Fruit fly (Drosophila melanogaster): ENCODE results near the gene CG4820.

The CG4820 gene

dm6 chr3R:11216156-11216630 is at the start of gene CG4820, which contains the start of gene RpS25:
Gene CG4820, plus strand, starts transcription at chr3R:11216535.
Gene RpS25, minus strand, starts transcription at chr3R:11216287.
- TF ChIP-seq Dll (optimal IDR thresholded peaks at IDR 0.05) = no peak
- no peak for TF ChIP-seq psq (optimal IDR thresholded peaks at IDR 0.05)
- no peak for TF ChIP-seq pan (optimal IDR thresholded peaks at IDR 0.05)
- no peak for TF ChIP-seq EcR (GFP tag; optimal IDR thresholded peaks at IDR 0.05)
- no peak for TF ChIP-seq CG8478 (optimal IDR thresholded peaks at IDR 0.05)
- TF ChIP-seq usp (GFP tag; optimal IDR thresholded peaks at IDR 0.05) = no peak

DNA sequence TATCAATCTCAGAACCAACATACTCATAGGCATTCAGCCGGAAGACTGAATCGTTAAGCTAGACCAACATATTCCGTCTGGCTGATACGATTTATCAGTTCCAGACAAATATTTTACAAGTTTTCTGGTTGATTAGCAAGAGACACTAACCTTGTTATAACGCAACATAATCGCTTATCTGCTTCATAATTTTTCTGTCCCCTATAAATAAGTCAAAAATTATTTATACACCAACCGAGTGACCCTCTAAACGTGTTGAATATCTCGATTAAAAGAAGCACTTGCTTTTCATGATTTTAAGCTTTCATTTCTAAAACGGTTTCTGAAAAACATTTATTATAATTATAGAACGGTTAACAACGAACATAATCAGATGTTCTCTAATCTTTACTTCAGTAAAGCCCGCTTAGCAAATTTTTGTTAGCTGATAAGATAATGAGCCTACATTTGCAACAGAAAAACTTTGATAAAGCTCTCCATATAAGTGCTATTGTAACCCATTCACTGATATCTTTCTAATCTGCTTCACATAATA is 48.3 kb upstream of the CG4820 start, which contains the start of gene Ugt35E2:
TSS of gene Ugt35E2 (minus strand) at position 51 of the 535 bp plus-strand sequence.
- no peak for TF ChIP-seq Dll (optimal IDR thresholded peaks at IDR 0.05)
- no peak for TF ChIP-seq CG8478 (optimal IDR thresholded peaks at IDR 0.05)
- no peak for TF ChIP-seq psq (optimal IDR thresholded peaks at IDR 0.05)
- no peak for TF ChIP-seq usp (GFP tag; optimal IDR thresholded peaks at IDR 0.05)
- TF ChIP-seq pan (optimal IDR thresholded peaks at IDR 0.05) = no peak
- TF ChIP-seq EcR (GFP tag; optimal IDR thresholded peaks at IDR 0.05) = no peak

DNA sequence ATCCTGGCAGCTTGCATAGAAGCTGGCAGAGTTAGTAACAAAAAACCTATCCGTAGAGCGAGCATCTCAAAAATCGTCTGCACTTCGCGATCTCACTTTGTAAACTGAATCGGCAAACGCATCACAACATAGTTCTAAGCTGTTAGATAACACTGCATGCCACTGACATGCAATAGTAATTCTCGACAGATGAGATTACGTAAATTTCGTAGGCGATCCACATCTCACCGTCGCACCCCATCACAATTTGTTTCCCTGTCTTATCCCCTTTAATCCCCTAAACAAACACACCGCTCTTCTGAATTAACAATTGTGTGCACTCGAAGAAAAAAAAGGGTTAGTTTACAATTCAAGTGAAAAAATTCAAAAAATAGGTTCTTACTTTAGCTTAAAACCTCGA is 46.2 kb upstream of the CG4820 start, which contains the start of gene Ugt35B1:
TSS of gene Ugt35B1 (minus strand) at position 101 of the 400 bp plus-strand sequence.
- no peak for TF ChIP-seq pan (optimal IDR thresholded peaks at IDR 0.05)
- TF ChIP-seq psq (optimal IDR thresholded peaks at IDR 0.05) = no peak

dm6 chr3R:11172460-11173168 is 43.7 kb upstream of the CG4820 start, which contains the start of gene Ugt35A1:
Gene Ugt35A1, minus strand, starts transcription at chr3R:11172664.
- TF ChIP-seq usp (GFP tag; optimal IDR thresholded peaks at IDR 0.05) (no peak), pan (optimal IDR thresholded peaks at IDR 0.05) (no peak), psq (optimal IDR thresholded peaks at IDR 0.05) (no peak), Dll (optimal IDR thresholded peaks at IDR 0.05) (no peak), CG8478 (optimal IDR thresholded peaks at IDR 0.05) (no peak), EcR (GFP tag; optimal IDR thresholded peaks at IDR 0.05) (no peak)

- no peak for TF ChIP-seq EcR (GFP tag; optimal IDR thresholded peaks at IDR 0.05)
- TF ChIP-seq psq (optimal IDR thresholded peaks at IDR 0.05) = no peak
- TF ChIP-seq Dll (optimal IDR thresholded peaks at IDR 0.05) = no peak
- TF ChIP-seq CG8478 (optimal IDR thresholded peaks at IDR 0.05) = no peak
- no peak for TF ChIP-seq pan (optimal IDR thresholded peaks at IDR 0.05)
- TF ChIP-seq usp (GFP tag; optimal IDR thresholded peaks at IDR 0.05) = no peak
Measured at dm6 chr3R:11173169-11173506, 43.2 kb upstream of the CG4820 start.

dm6 chr3R:11175308-11175707 is 41.0 kb upstream of the CG4820 start, which contains the start of the genes Ugt304A1 and Ugt303A1:
Gene Ugt304A1, minus strand, starts transcription at chr3R:11175408.
Gene Ugt303A1, plus strand, starts transcription at chr3R:11175529.
- no peak for TF ChIP-seq pan (optimal IDR thresholded peaks at IDR 0.05)
- TF ChIP-seq CG8478 (optimal IDR thresholded peaks at IDR 0.05) = no peak
- TF ChIP-seq usp (GFP tag; optimal IDR thresholded peaks at IDR 0.05) = no peak

DNA sequence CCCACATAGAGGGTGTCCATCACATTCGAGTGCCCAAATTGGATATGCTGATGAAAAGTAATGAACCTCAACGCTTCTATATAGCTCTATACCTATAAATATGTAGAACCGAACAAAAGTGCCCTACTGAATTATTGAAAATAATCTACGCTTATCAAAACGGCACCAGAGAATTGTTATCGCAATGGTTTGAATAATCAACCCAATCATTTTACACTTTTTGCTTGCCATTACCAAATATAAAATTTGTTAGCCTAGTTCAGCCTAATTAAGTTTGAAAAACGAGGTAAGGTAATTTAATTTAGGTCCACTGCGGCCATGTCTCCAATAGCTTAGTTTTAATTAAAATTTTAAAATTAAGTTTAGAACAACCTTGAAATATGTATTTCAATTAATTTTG is 40.6 kb upstream of the CG4820 start:
- TF ChIP-seq psq (optimal IDR thresholded peaks at IDR 0.05) = no peak
- no peak for TF ChIP-seq CG8478 (optimal IDR thresholded peaks at IDR 0.05)
- no peak for TF ChIP-seq EcR (GFP tag; optimal IDR thresholded peaks at IDR 0.05)
- no peak for TF ChIP-seq pan (optimal IDR thresholded peaks at IDR 0.05)
- no peak for TF ChIP-seq usp (GFP tag; optimal IDR thresholded peaks at IDR 0.05)
- TF ChIP-seq Dll (optimal IDR thresholded peaks at IDR 0.05) = no peak

- TF ChIP-seq psq (optimal IDR thresholded peaks at IDR 0.05) = no peak
Measured at dm6 chr3R:11177579-11177978, 38.8 kb upstream of the CG4820 start.

DNA sequence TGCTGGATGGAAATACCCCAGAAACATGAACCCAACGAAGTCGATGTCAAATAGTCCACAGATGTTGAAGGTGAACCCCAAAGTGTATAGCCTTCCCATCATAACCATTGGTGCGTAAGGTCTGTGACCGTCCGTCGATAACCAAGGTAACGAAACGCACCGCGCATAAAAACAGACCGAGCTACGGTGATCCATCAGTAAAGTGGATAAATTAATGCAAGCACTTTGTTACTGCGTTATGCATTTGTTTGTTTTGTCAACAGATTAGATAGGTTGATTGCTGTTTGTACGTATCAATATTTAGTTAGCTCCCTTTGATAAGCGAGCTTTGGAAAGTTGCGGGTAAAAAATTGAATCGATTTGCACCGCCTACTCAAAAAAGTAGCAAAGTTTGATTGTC is 38.0 kb upstream of the CG4820 start:
- no peak for TF ChIP-seq pan (optimal IDR thresholded peaks at IDR 0.05)
- no peak for TF ChIP-seq EcR (GFP tag; optimal IDR thresholded peaks at IDR 0.05)
- TF ChIP-seq psq (optimal IDR thresholded peaks at IDR 0.05) = no peak
- no peak for TF ChIP-seq CG8478 (optimal IDR thresholded peaks at IDR 0.05)
- no peak for TF ChIP-seq usp (GFP tag; optimal IDR thresholded peaks at IDR 0.05)
- TF ChIP-seq Dll (optimal IDR thresholded peaks at IDR 0.05) = no peak

DNA sequence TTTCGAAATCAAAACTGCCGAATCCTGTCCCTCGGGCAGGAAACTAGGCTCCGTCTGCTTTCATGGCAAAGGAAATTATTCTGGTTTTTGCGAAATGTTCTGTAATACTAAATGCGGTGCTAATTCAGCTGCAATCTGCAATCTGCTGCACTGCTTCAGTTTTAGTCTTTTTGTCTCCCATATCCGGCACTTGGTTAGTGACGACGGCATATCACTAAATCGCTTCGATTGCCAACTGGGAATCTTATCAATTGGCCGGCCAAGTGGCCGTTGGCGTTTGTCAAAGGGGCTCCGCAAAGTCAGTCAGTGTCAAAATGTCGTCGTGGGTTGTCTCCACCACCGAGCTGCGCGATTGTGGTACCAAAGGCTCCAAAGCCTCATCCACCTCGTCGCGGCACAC is 20.5 kb upstream of the CG4820 start, which contains the start of gene CG18577:
TSS of gene CG18577 (plus strand) at position 301 of the 400 bp plus-strand sequence.
- TF ChIP-seq usp (GFP tag; optimal IDR thresholded peaks at IDR 0.05) (no peak), EcR (GFP tag; optimal IDR thresholded peaks at IDR 0.05) (no peak), psq (optimal IDR thresholded peaks at IDR 0.05) (no peak), Dll (optimal IDR thresholded peaks at IDR 0.05) (no peak), pan (optimal IDR thresholded peaks at IDR 0.05) (no peak), CG8478 (optimal IDR thresholded peaks at IDR 0.05) (no peak)

dm6 chr3R:11196648-11197388 is 19.5 kb upstream of the CG4820 start:
- no peak for TF ChIP-seq pan (optimal IDR thresholded peaks at IDR 0.05)
- no peak for TF ChIP-seq EcR (GFP tag; optimal IDR thresholded peaks at IDR 0.05)
- no peak for TF ChIP-seq psq (optimal IDR thresholded peaks at IDR 0.05)
- TF ChIP-seq CG8478 (optimal IDR thresholded peaks at IDR 0.05) = no peak
- TF ChIP-seq Dll (optimal IDR thresholded peaks at IDR 0.05) = no peak
- TF ChIP-seq usp (GFP tag; optimal IDR thresholded peaks at IDR 0.05) = no peak

dm6 chr3R:11197389-11197716 is 19.0 kb upstream of the CG4820 start, which contains the start of gene cu:
Gene cu, plus strand, starts transcription at chr3R:11197592.
- TF ChIP-seq EcR (GFP tag; optimal IDR thresholded peaks at IDR 0.05) (no peak), Dll (optimal IDR thresholded peaks at IDR 0.05) (no peak), CG8478 (optimal IDR thresholded peaks at IDR 0.05) (no peak), pan (optimal IDR thresholded peaks at IDR 0.05) (no peak), psq (optimal IDR thresholded peaks at IDR 0.05) (no peak), usp (GFP tag; optimal IDR thresholded peaks at IDR 0.05) (no peak)

Measured in whole organism.